Worm (Caenorhabditis elegans) whole organism, L2 larva: Measurements from ENCODE around the gene hmit-1.3.

Experiments used
- F13H6.1 ChIP-seq: sonication (generic microtip); optimal IDR thresholded peaks from 2 replicates; lab custom pipeline; 2016; ENCODE audit warnings: missing genetic modification characterization, missing compliant biosample characterization
- Y55F3AM.14 ChIP-seq: fragments of 200-800 bp; sonication (Bioruptor generic); optimal IDR thresholded peaks from 2 replicates; lab custom pipeline; 2018; ENCODE audit warnings: mild to moderate bottlenecking, missing genetic modification characterization, missing compliant biosample characterization
- ZK546.5 ChIP-seq: sonication (generic microtip); optimal IDR thresholded peaks from 2 replicates; lab custom pipeline; 2017; ENCODE audit warnings: missing biosample characterization, missing genetic modification characterization
- aly-2 ChIP-seq: fragments of 150-350 bp; optimal IDR thresholded peaks from 2 replicates; lab custom pipeline; 2014; ENCODE audit warnings: missing biosample characterization, missing genetic modification characterization
- ama-1 ChIP-seq: fragments of 150-350 bp; optimal IDR thresholded peaks from 2 replicates; lab custom pipeline; 2018; ENCODE audit warnings: inconsistent platforms
- blmp-1 ChIP-seq: sonication (generic microtip); optimal IDR thresholded peaks from 2 replicates; lab custom pipeline; 2017; ENCODE audit warnings: missing genetic modification characterization, mild to moderate bottlenecking, missing compliant biosample characterization, antibody characterized with exemption, moderate library complexity; ENCODE audit not compliant: insufficient read depth
- ceh-82 ChIP-seq: fragments of 150-350 bp; optimal IDR thresholded peaks from 2 replicates; lab custom pipeline; 2014; ENCODE audit warnings: missing biosample characterization, missing genetic modification characterization
- crh-2 ChIP-seq: sonication (generic microtip); optimal IDR thresholded peaks from 2 replicates; lab custom pipeline; 2017; ENCODE audit warnings: missing biosample characterization, missing genetic modification characterization
- dmd-4 ChIP-seq: sonication (generic microtip); optimal IDR thresholded peaks from 2 replicates; lab custom pipeline; 2017; ENCODE audit warnings: missing biosample characterization, missing genetic modification characterization
- egl-27 ChIP-seq: sonication (generic microtip); optimal IDR thresholded peaks from 3 replicates; lab custom pipeline; 2017; ENCODE audit warnings: missing biosample characterization, missing genetic modification reagents, missing genetic modification characterization
- elt-1 ChIP-seq: fragments of 150-350 bp; optimal IDR thresholded peaks from 2 replicates; lab custom pipeline; 2014; ENCODE audit warnings: missing biosample characterization, missing genetic modification characterization
- elt-3 ChIP-seq: sonication (generic microtip); optimal IDR thresholded peaks from 2 replicates; lab custom pipeline; 2017; ENCODE audit warnings: missing biosample characterization, missing genetic modification characterization
- fos-1 ChIP-seq: fragments of 150-350 bp; optimal IDR thresholded peaks from 2 replicates; lab custom pipeline; 2014; ENCODE audit warnings: missing biosample characterization, missing genetic modification characterization
- lin-11 ChIP-seq: fragments of 150-350 bp; sonication (generic microtip); optimal IDR thresholded peaks from 2 replicates; lab custom pipeline; 2014; ENCODE audit warnings: missing biosample characterization, missing genetic modification characterization, inconsistent platforms, mixed read lengths
- lin-39 ChIP-seq: fragments of 150-350 bp; optimal IDR thresholded peaks from 2 replicates; lab custom pipeline; 2014; ENCODE audit warnings: missing biosample characterization, missing genetic modification reagents, missing genetic modification characterization
- lsy-2 ChIP-seq, 2 experiments: fragments of 150-350 bp in 1 of 2; sonication (generic microtip) in 1 of 2; optimal IDR thresholded peaks; 2 replicates each; lab custom pipeline; 2014 to 2017; ENCODE audit warnings: missing biosample characterization in 2 of 2, missing genetic modification characterization in 2 of 2
- nhr-10 ChIP-seq: sonication (generic microtip); optimal IDR thresholded peaks from 2 replicates; lab custom pipeline; 2017; ENCODE audit warnings: missing biosample characterization, missing genetic modification characterization
- nhr-11 ChIP-seq: fragments of 150-350 bp; optimal IDR thresholded peaks from 2 replicates; lab custom pipeline; 2014; ENCODE audit warnings: missing biosample characterization, missing genetic modification characterization
- nhr-12 ChIP-seq: fragments of 150-350 bp; optimal IDR thresholded peaks from 2 replicates; lab custom pipeline; 2014; ENCODE audit warnings: missing biosample characterization, missing genetic modification characterization
- nhr-129 ChIP-seq: fragments of 150-350 bp; optimal IDR thresholded peaks from 2 replicates; lab custom pipeline; 2014; ENCODE audit warnings: missing biosample characterization, missing genetic modification characterization
- nhr-25 ChIP-seq: fragments of 150-350 bp; sonication (generic microtip); optimal IDR thresholded peaks from 3 replicates; lab custom pipeline; 2014; ENCODE audit warnings: missing biosample characterization, missing genetic modification characterization
- nhr-77 ChIP-seq: fragments of 150-350 bp; optimal IDR thresholded peaks from 2 replicates; lab custom pipeline; 2014; ENCODE audit warnings: missing biosample characterization, missing genetic modification characterization
- peb-1 ChIP-seq: fragments of 150-350 bp; optimal IDR thresholded peaks from 2 replicates; lab custom pipeline; 2014; ENCODE audit warnings: missing biosample characterization, missing genetic modification characterization
- sem-4 ChIP-seq: fragments of 150-350 bp; optimal IDR thresholded peaks from 2 replicates; lab custom pipeline; 2014; ENCODE audit warnings: missing biosample characterization, missing genetic modification reagents, missing genetic modification characterization
- skn-1 ChIP-seq: sonication (generic microtip); optimal IDR thresholded peaks from 2 replicates; lab custom pipeline; 2017; ENCODE audit warnings: missing biosample characterization, missing genetic modification characterization
- sma-3 ChIP-seq: sonication (generic microtip); optimal IDR thresholded peaks from 2 replicates; lab custom pipeline; 2016; ENCODE audit warnings: missing genetic modification reagents, missing genetic modification characterization, missing compliant biosample characterization
- sma-9 ChIP-seq, 2 experiments: fragments of 150-350 bp in 1 of 2; sonication (generic microtip) in 1 of 2; optimal IDR thresholded peaks; 2 replicates each; lab custom pipeline; 2014 to 2016; ENCODE audit warnings: missing genetic modification characterization in 2 of 2, mild to moderate bottlenecking in 1 of 2, missing biosample characterization in 1 of 2, missing compliant biosample characterization in 1 of 2, missing genetic modification reagents in 1 of 2, moderate library complexity in 1 of 2
- unc-39 ChIP-seq: fragments of 150-350 bp; optimal IDR thresholded peaks from 2 replicates; lab custom pipeline; 2014; ENCODE audit warnings: missing biosample characterization, missing genetic modification characterization
- unc-62 ChIP-seq: fragments of 150-350 bp; optimal IDR thresholded peaks from 2 replicates; lab custom pipeline; 2014; ENCODE audit warnings: missing biosample characterization, missing genetic modification reagents, missing genetic modification characterization
- ztf-1 ChIP-seq: fragments of 200-800 bp; sonication (Bioruptor generic); conservative IDR thresholded peaks from 2 replicates; pipeline ENCODE4 v1.3.6; 2022; ENCODE audit warnings: missing genetic modification characterization, missing compliant biosample characterization
- ztf-11 ChIP-seq: sonication (generic microtip); optimal IDR thresholded peaks from 2 replicates; lab custom pipeline; 2017; ENCODE audit warnings: missing biosample characterization, missing genetic modification characterization
- ztf-4 ChIP-seq: fragments of 150-350 bp; optimal IDR thresholded peaks from 2 replicates; lab custom pipeline; 2014; ENCODE audit warnings: missing biosample characterization, missing genetic modification characterization

The hmit-1.3 gene

ce11 chrIII:3529744-3530208 lies 10.4 kb upstream of the hmit-1.3 start, which contains the start of gene pitp-1:
pitp-1 (minus strand) TSS chrIII:3529794.
- TF ChIP-seq fos-1 (tag; lab: Kevin White, UChicago): peak; percentile 76
- TF ChIP-seq Y55F3AM.14 (GFP tag; lab: Kevin White, UChicago): no peak
- TF ChIP-seq lin-39 (tag; lab: Kevin White, UChicago): no peak
- peak; percentile 15 for TF ChIP-seq F13H6.1
- TF ChIP-seq ceh-82: no peak
- TF ChIP-seq crh-2 (tag; lab: Kevin White, UChicago): peak; percentile 0
- no peak for TF ChIP-seq ztf-1 (GFP tag; lab: Robert Waterston, UW)
- peak; percentile 70 for TF ChIP-seq blmp-1
- no peak for TF ChIP-seq elt-3
- TF ChIP-seq, all 48 proteins: peak for 4

- TF ChIP-seq ama-1: no peak
- TF ChIP-seq, all 48 proteins: peak for 0
Measured at ce11 chrIII:3528342-3528741, 8.9 kb upstream of the hmit-1.3 start, which contains the start of gene rpl-37. rpl-37 (plus strand) TSS chrIII:3528642.

- TF ChIP-seq elt-3 (no peak), nhr-11 (tag; lab: Kevin White, UChicago) (no peak), ZK546.5 (no peak), sem-4 (tag; lab: Kevin White, UChicago) (no peak), peb-1 (tag; lab: Kevin White, UChicago) (no peak), sma-9 (GFP tag; optimal IDR thresholded peaks at IDR 0.05; lab: Kevin White, UChicago) (no peak), sma-9 (tag; optimal IDR thresholded peaks at IDR 0.05; lab: Kevin White, UChicago) (no peak), nhr-12 (tag; lab: Kevin White, UChicago) (no peak), aly-2 (no peak), ztf-4 (tag; lab: Kevin White, UChicago) (no peak), elt-1 (tag; lab: Kevin White, UChicago) (no peak), skn-1 (no peak), dmd-4 (tag; lab: Kevin White, UChicago) (no peak), unc-39 (tag; lab: Kevin White, UChicago) (no peak)
Measured at ce11 chrIII:3523363-3523762, 4.0 kb upstream of the hmit-1.3 start.

- peak; percentile 20 for TF ChIP-seq F13H6.1
- TF ChIP-seq crh-2 (tag; lab: Kevin White, UChicago): peak; percentile 65
- peak; percentile 68 for TF ChIP-seq sma-9 (GFP tag; optimal IDR thresholded peaks at IDR 0.05; lab: Kevin White, UChicago)
- no peak for TF ChIP-seq sma-9 (tag; optimal IDR thresholded peaks at IDR 0.05; lab: Kevin White, UChicago)
- TF ChIP-seq nhr-10 (tag; lab: Kevin White, UChicago): no peak
- no peak for TF ChIP-seq lin-39 (tag; lab: Kevin White, UChicago)
- TF ChIP-seq fos-1 (tag; lab: Kevin White, UChicago): peak; percentile 33
- TF ChIP-seq, all 48 proteins: peak for 4
Measured at ce11 chrIII:3520417-3520816, 1.0 kb upstream of the hmit-1.3 start.

- TF ChIP-seq ZK546.5 (no peak), crh-2 (tag; lab: Kevin White, UChicago) (no peak), ztf-1 (GFP tag; lab: Robert Waterston, UW) (no peak), elt-1 (tag; lab: Kevin White, UChicago) (no peak), blmp-1 (no peak), lsy-2 (tag; optimal IDR thresholded peaks at IDR 0.05; lab: Kevin White, UChicago) (no peak), sem-4 (tag; lab: Kevin White, UChicago) (no peak), lin-11 (tag; lab: Kevin White, UChicago) (no peak), nhr-25 (no peak), peb-1 (tag; lab: Kevin White, UChicago) (no peak), egl-27 (tag; lab: Kevin White, UChicago) (no peak), nhr-12 (tag; lab: Kevin White, UChicago) (no peak), nhr-129 (tag; lab: Kevin White, UChicago) (no peak), sma-3 (GFP tag; lab: Kevin White, UChicago) (no peak), ztf-11 (no peak), dmd-4 (tag; lab: Kevin White, UChicago) (no peak), F13H6.1 (no peak), ama-1 (no peak), unc-62 (GFP tag; lab: Kevin White, UChicago) (no peak), nhr-77 (no peak)
- TF ChIP-seq, all 48 proteins: peak for 0
Measured at ce11 chrIII:3511808-3512207, 7.6 kb downstream of the hmit-1.3 start.
